Fruit fly (Drosophila melanogaster): ENCODE measurements around the gene CG9981.

- peak; percentile 14 for TF ChIP-seq Pif1B (GFP tag; optimal IDR thresholded peaks at IDR 0.05)
- TF ChIP-seq EcR (GFP tag; optimal IDR thresholded peaks at IDR 0.05): no peak
- TF ChIP-seq gl (tag; optimal IDR thresholded peaks at IDR 0.05): no peak
- TF ChIP-seq Ets98B (GFP tag; IDR thresholded peaks at IDR 0.05): no peak
- TF ChIP-seq CG12605 (GFP tag; IDR thresholded peaks at IDR 0.05): no peak
- TF ChIP-seq CG14655 (GFP tag; optimal IDR thresholded peaks at IDR 0.05): no peak
- peak; percentile 51 for TF ChIP-seq D1 (tag; optimal IDR thresholded peaks at IDR 0.05)
- TF ChIP-seq rn (GFP tag; IDR thresholded peaks at IDR 0.05): no peak
- no peak for TF ChIP-seq Pif1A (GFP tag; optimal IDR thresholded peaks at IDR 0.05)
These were observed 33.0 kb downstream of the CG9981 start for dm6 chrX:16371923-16372322.

Data from whole organism, pupa.